Fruit fly (Drosophila melanogaster): ENCODE data around the gene CG43355.

dm6 chr2L:11447641-11448040 lies 36.9 kb upstream of the CG43355 start:
- TF ChIP-seq Myc (optimal IDR thresholded peaks at IDR 0.05) (no peak), Sin3A (optimal IDR thresholded peaks at IDR 0.05) (no peak), h (optimal IDR thresholded peaks at IDR 0.05) (no peak), psq (optimal IDR thresholded peaks at IDR 0.05) (no peak)
